Fruit fly (Drosophila melanogaster) whole organism, wandering third instar larva: Measurements from ENCODE around the gene Bub3.

Experiments used
- Abd-B ChIP-seq: fragments of >200 bp; optimal IDR thresholded peaks from 2 replicates; lab custom pipeline; 2017; ENCODE audit warnings: missing biosample characterization, missing genetic modification characterization
- CG32264 ChIP-seq: fragments of 200-800 bp; sonication (Bioruptor generic); optimal IDR thresholded peaks from 2 replicates; lab custom pipeline; 2016; ENCODE audit warnings: missing biosample characterization, missing genetic modification characterization
- Hr78 ChIP-seq: fragments of >200 bp; optimal IDR thresholded peaks from 2 replicates; lab custom pipeline; 2017; ENCODE audit warnings: missing biosample characterization, missing genetic modification characterization
- Hr83 ChIP-seq: fragments of 200-300 bp; sonication (Bioruptor generic); optimal IDR thresholded peaks from 2 replicates; lab custom pipeline; 2016; ENCODE audit warnings: missing biosample characterization, mild to moderate bottlenecking, missing genetic modification characterization, moderate library complexity; ENCODE audit not compliant: poor library complexity, severe bottlenecking
- Myc ChIP-seq: fragments of >200 bp; optimal IDR thresholded peaks from 2 replicates; lab custom pipeline; 2017
- OdsH ChIP-seq: fragments of 200-800 bp; sonication (Bioruptor generic); optimal IDR thresholded peaks from 2 replicates; lab custom pipeline; 2016; ENCODE audit warnings: missing biosample characterization, mild to moderate bottlenecking, missing genetic modification characterization
- dl ChIP-seq, 2 experiments: fragments of 175-275, 200-275 bp in 1 of 2; fragments of 200-275 bp in 1 of 2; sonication (Bioruptor generic); optimal IDR thresholded peaks; lab custom pipeline; 2018; ENCODE audit warnings: mild to moderate bottlenecking in 2 of 2, missing biosample characterization in 2 of 2, missing genetic modification characterization in 2 of 2, moderate library complexity in 2 of 2; ENCODE audit not compliant: partially characterized antibody in 2 of 2, insufficient read depth in 1 of 2
- ey ChIP-seq: fragments of 200-800 bp; sonication (Bioruptor generic); optimal IDR thresholded peaks from 2 replicates; lab custom pipeline; 2016; ENCODE audit warnings: missing biosample characterization, missing genetic modification characterization
- h ChIP-seq: fragments of 200-800 bp; sonication (Bioruptor generic); optimal IDR thresholded peaks from 3 replicates; lab custom pipeline; 2016; ENCODE audit warnings: missing biosample characterization, mild to moderate bottlenecking, missing genetic modification characterization
- sage ChIP-seq: fragments of 200-800 bp; sonication (Bioruptor generic); optimal IDR thresholded peaks from 2 replicates; lab custom pipeline; 2016; ENCODE audit warnings: missing biosample characterization, mild to moderate bottlenecking, missing genetic modification characterization
- tai ChIP-seq: sonication (Bioruptor generic); optimal IDR thresholded peaks from 2 replicates; lab custom pipeline; 2016; ENCODE audit warnings: missing biosample characterization, missing genetic modification characterization
- woc ChIP-seq: sonication (Bioruptor generic); optimal IDR thresholded peaks from 2 replicates; lab custom pipeline; 2016; ENCODE audit warnings: missing biosample characterization, mild to moderate bottlenecking, missing genetic modification characterization

- TF ChIP-seq woc (GFP tag; lab: Kevin White, UChicago), result no peak
- TF ChIP-seq CG32264 (GFP tag; lab: Kevin White, UChicago), result no peak
- no peak for TF ChIP-seq ey (GFP tag; lab: Kevin White, UChicago)
- no peak for TF ChIP-seq Hr78 (GFP tag; lab: Kevin White, UChicago)
- no peak for TF ChIP-seq OdsH (GFP tag; lab: Kevin White, UChicago)
- TF ChIP-seq dl (GFP tag; optimal IDR thresholded peaks at IDR 0.05; lab: Kevin White, UChicago; ENCODE audit: insufficient read depth in 1 of 2, partially characterized antibody in 2 of 2), result no peak
- TF ChIP-seq Hr83, result no peak
- TF ChIP-seq Myc (lab: Kevin White, UChicago), result no peak
- no peak for TF ChIP-seq h
- no peak for TF ChIP-seq tai (GFP tag; lab: Kevin White, UChicago)
- TF ChIP-seq sage (GFP tag; lab: Kevin White, UChicago), result no peak
- no peak for TF ChIP-seq Abd-B (GFP tag; lab: Kevin White, UChicago)
Observed at dm6 chr3R:29659950-29660349, 15.3 kb downstream of the Bub3 start, which contains the start of gene Dop1R2.
